Worm (Caenorhabditis elegans): ENCODE data around the gene cutl-27.

Gene cutl-27

DNA sequence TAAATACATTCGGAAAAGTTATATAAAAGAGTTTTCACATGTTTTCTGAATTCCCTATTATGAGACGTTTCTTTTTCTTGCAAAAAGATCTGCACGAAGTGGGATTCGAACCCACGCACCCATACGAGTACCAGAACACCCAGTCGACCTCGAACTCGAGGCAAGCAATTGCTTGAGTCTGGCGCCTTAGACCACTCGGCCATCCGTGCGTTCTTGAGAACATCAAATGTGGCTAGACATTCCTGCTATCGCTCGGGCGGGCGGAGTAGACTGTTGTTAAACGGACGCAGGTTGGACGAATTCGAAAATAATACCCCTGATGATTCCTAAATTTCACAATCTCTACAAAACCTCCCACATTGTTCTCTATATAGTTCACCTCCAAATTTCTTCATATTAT is 50.0 kb downstream of the cutl-27 start (continued):
- no peak for TF ChIP-seq F37D6.2 (tag; optimal IDR thresholded peaks at IDR 0.05)
- peak in 1 of 2 experiments; percentile 39 for TF ChIP-seq mdl-1 (tag; optimal IDR thresholded peaks at IDR 0.05)
- TF ChIP-seq hlh-11 (tag; optimal IDR thresholded peaks at IDR 0.05), result peak; percentile 57
- no peak for TF ChIP-seq madf-9 (GFP tag; conservative IDR thresholded peaks at IDR 0.05)
- TF ChIP-seq lim-7 (GFP tag; IDR thresholded peaks at IDR 0.05), result peak; percentile 73
- TF ChIP-seq mxl-2 (GFP tag; conservative IDR thresholded peaks at IDR 0.05), result no peak
- peak; percentile 91 for TF ChIP-seq snpc-1.2 (GFP tag; IDR thresholded peaks at IDR 0.05)
- TF ChIP-seq arid-1 (GFP tag; conservative IDR thresholded peaks at IDR 0.05), result peak; percentile 71
- TF ChIP-seq ceh-20 (GFP tag; IDR thresholded peaks at IDR 0.05), result 0 out of 2 replicates have a peak, but pooled peaks have one; percentile 45
- TF ChIP-seq nhr-77 (tag; optimal IDR thresholded peaks at IDR 0.05), result no peak
- TF ChIP-seq skn-1 (tag; optimal IDR thresholded peaks at IDR 0.05), result no peak
- TF ChIP-seq daf-16 (GFP tag; optimal IDR thresholded peaks at IDR 0.05), result peak in 1 of 2 experiments; percentile 29
- TF ChIP-seq daf-16 (tag; optimal IDR thresholded peaks at IDR 0.05), result peak; percentile 22
- TF ChIP-seq duxl-1 (tag; optimal IDR thresholded peaks at IDR 0.05; ENCODE audit: poor library complexity), result peak; percentile 63
- TF ChIP-seq lin-1 (GFP tag; IDR thresholded peaks at IDR 0.05), result 0 out of 2 replicates have a peak, but pooled peaks have one; percentile 53
- no peak for TF ChIP-seq ceh-62 (tag; optimal IDR thresholded peaks at IDR 0.05)
- no peak for TF ChIP-seq nhr-10 (tag; optimal IDR thresholded peaks at IDR 0.05)
- TF ChIP-seq lin-29 (GFP tag; IDR thresholded peaks at IDR 0.05), result no peak
- peak; percentile 47; the same call in 1 of the 2 replicates for TF ChIP-seq ZK337.2 (GFP tag; IDR thresholded peaks at IDR 0.05)
- TF ChIP-seq ztf-7 (tag; optimal IDR thresholded peaks at IDR 0.05), result peak; percentile 4
- TF ChIP-seq F49E8.2 (tag; optimal IDR thresholded peaks at IDR 0.05; ENCODE audit: borderline replicate concordance), result peak; percentile 34
- TF ChIP-seq daf-12 (tag; optimal IDR thresholded peaks at IDR 0.05), result no peak
- no peak for TF ChIP-seq zip-2 (tag; optimal IDR thresholded peaks at IDR 0.05)
- no peak for TF ChIP-seq unc-39 (tag; optimal IDR thresholded peaks at IDR 0.05)
- peak; percentile 70; the same call in 1 of the 2 replicates for TF ChIP-seq nhr-42 (GFP tag; IDR thresholded peaks at IDR 0.05)
- no peak for TF ChIP-seq pha-4 (GFP tag; IDR thresholded peaks at IDR 0.05)
- TF ChIP-seq pha-4 (tag; optimal IDR thresholded peaks at IDR 0.05), result no peak
- peak; percentile 56 for TF ChIP-seq T26A8.4 (GFP tag; IDR thresholded peaks at IDR 0.05)
- peak; percentile 45 for TF ChIP-seq rbr-2 (tag; optimal IDR thresholded peaks at IDR 0.05)
- no peak for TF ChIP-seq jun-1 (tag; optimal IDR thresholded peaks at IDR 0.05)
- peak; percentile 96 for TF ChIP-seq aha-1 (tag)
- TF ChIP-seq nhr-48 (tag; optimal IDR thresholded peaks at IDR 0.05), result peak; percentile 6
- TF ChIP-seq pqm-1 (tag; optimal IDR thresholded peaks at IDR 0.05), result no peak
- TF ChIP-seq nhr-28 (tag; optimal IDR thresholded peaks at IDR 0.05), result peak; percentile 40
- no peak for TF ChIP-seq zfp-2 (tag; optimal IDR thresholded peaks at IDR 0.05)
- no peak for TF ChIP-seq unc-62 (GFP tag; optimal IDR thresholded peaks at IDR 0.05 in 1 of 2)
- TF ChIP-seq unc-62 (tag; optimal IDR thresholded peaks at IDR 0.05), result no peak
- TF ChIP-seq mep-1 (tag; optimal IDR thresholded peaks at IDR 0.05), result no peak
- TF ChIP-seq F10B5.3 (tag; optimal IDR thresholded peaks at IDR 0.05), result no peak
- TF ChIP-seq ceh-32 (tag; optimal IDR thresholded peaks at IDR 0.05; ENCODE audit: poor library complexity), result no peak
- no peak for TF ChIP-seq fkh-10 (GFP tag; optimal IDR thresholded peaks at IDR 0.05)
- TF ChIP-seq zfp-3 (GFP tag; conservative IDR thresholded peaks at IDR 0.05), result no peak
- TF ChIP-seq mes-2 (tag; optimal IDR thresholded peaks at IDR 0.05; ENCODE audit: poor library complexity, severe bottlenecking), result no peak

ce11 chrIV:11930572-11930971 is 52.2 kb downstream of the cutl-27 start, which contains the start of gene nhx-9:
TSS of gene nhx-9 (plus strand) at chrIV:11930872.
- TF ChIP-seq ztf-7 (tag; optimal IDR thresholded peaks at IDR 0.05) (no peak), jun-1 (tag; optimal IDR thresholded peaks at IDR 0.05) (no peak), lim-7 (GFP tag; IDR thresholded peaks at IDR 0.05) (no peak), lin-29 (GFP tag; IDR thresholded peaks at IDR 0.05) (no peak), dmd-6 (GFP tag; IDR thresholded peaks at IDR 0.05) (no peak)
